Worm (Caenorhabditis elegans) whole organism, L4 larva: Measurements from ENCODE around the gene clec-151.

ENCODE experiments used
- D1046.2 ChIP-seq: fragments of 200-800 bp; sonication (Bioruptor generic); IDR thresholded peaks from 2 replicates; pipeline ENCODE4 v1.3.6; 2022; ENCODE audit warnings: missing genetic modification characterization, missing compliant biosample characterization
- F26F4.8 ChIP-seq: fragments of 200-800 bp; sonication (Bioruptor generic); conservative IDR thresholded peaks from 2 replicates; pipeline ENCODE4 v1.3.6; 2022; ENCODE audit warnings: missing genetic modification characterization, missing compliant biosample characterization
- F49E8.2 ChIP-seq: sonication (generic microtip); optimal IDR thresholded peaks from 2 replicates; lab custom pipeline; 2016; ENCODE audit warnings: missing compliant biosample characterization, mild to moderate bottlenecking, missing genetic modification characterization, borderline replicate concordance
- Y5F2A.4 ChIP-seq: fragments of 200-800 bp; sonication (Bioruptor generic); optimal IDR thresholded peaks from 2 replicates; lab custom pipeline; 2018; ENCODE audit warnings: mild to moderate bottlenecking, missing genetic modification characterization, missing compliant biosample characterization
- aha-1 ChIP-seq: fragments of 150-350 bp; peaks from one replicate; lab custom pipeline; 2014; ENCODE audit warnings: missing biosample characterization, missing genetic modification characterization
- aly-2 ChIP-seq: sonication (generic microtip); optimal IDR thresholded peaks from 2 replicates; lab custom pipeline; 2018; ENCODE audit warnings: missing biosample characterization, missing genetic modification characterization
- ama-1 ChIP-seq: fragments of 150-350 bp; optimal IDR thresholded peaks from 2 replicates; lab custom pipeline; 2014; ENCODE audit warnings: inconsistent platforms, mixed read lengths
- arid-1 ChIP-seq: fragments of 200-800 bp; sonication (Bioruptor generic); conservative IDR thresholded peaks from 2 replicates; pipeline ENCODE4 v1.3.6; 2022; ENCODE audit warnings: missing genetic modification reagents, missing genetic modification characterization, missing compliant biosample characterization
- ceh-44 ChIP-seq: fragments of 200-800 bp; sonication (Bioruptor generic); IDR thresholded peaks from 2 replicates; pipeline ENCODE4 v1.3.6; 2022; ENCODE audit warnings: missing genetic modification reagents, missing genetic modification characterization, missing compliant biosample characterization
- ceh-62 ChIP-seq: sonication (generic microtip); optimal IDR thresholded peaks from 2 replicates; lab custom pipeline; 2017; ENCODE audit warnings: missing biosample characterization, missing genetic modification characterization
- cey-2 ChIP-seq: sonication (generic microtip); optimal IDR thresholded peaks from 3 replicates; lab custom pipeline; 2017; ENCODE audit warnings: missing genetic modification characterization, mild to moderate bottlenecking, missing compliant biosample characterization, antibody characterized with exemption, borderline replicate concordance; ENCODE audit not compliant: insufficient read depth
- ctbp-1 ChIP-seq: fragments of 200-800 bp; sonication (Bioruptor generic); IDR thresholded peaks from 2 replicates; pipeline ENCODE4 v1.3.6; 2022; ENCODE audit warnings: missing genetic modification reagents, missing genetic modification characterization, missing compliant biosample characterization
- daf-16 ChIP-seq, 3 experiments: sonication (generic microtip); optimal IDR thresholded peaks; 2 replicates each; lab custom pipeline; 2016 to 2017; ENCODE audit warnings: missing genetic modification characterization in 3 of 3, missing genetic modification reagents in 3 of 3, mild to moderate bottlenecking in 2 of 3, missing compliant biosample characterization in 2 of 3, missing biosample characterization in 1 of 3, moderate library complexity in 1 of 3
- daf-19 ChIP-seq: fragments of 200-800 bp; sonication (Bioruptor generic); conservative IDR thresholded peaks from 2 replicates; pipeline ENCODE4 v1.3.6; 2022; ENCODE audit warnings: missing genetic modification characterization, missing compliant biosample characterization
- dmd-6 ChIP-seq: fragments of 200-800 bp; sonication (Bioruptor generic); IDR thresholded peaks from 2 replicates; pipeline ENCODE4 v1.3.6; 2022; ENCODE audit warnings: missing genetic modification reagents, missing genetic modification characterization, missing compliant biosample characterization
- dpl-1 ChIP-seq: fragments of 150-350 bp; optimal IDR thresholded peaks from 2 replicates; lab custom pipeline; 2014; ENCODE audit warnings: missing biosample characterization, missing genetic modification reagents, missing genetic modification characterization
- hif-1 ChIP-seq, 2 experiments: sonication (generic microtip); optimal IDR thresholded peaks; 2 replicates each; lab custom pipeline; 2016 to 2017; ENCODE audit warnings: missing compliant biosample characterization in 2 of 2, missing genetic modification characterization in 2 of 2, missing genetic modification reagents in 2 of 2, missing genotype in 2 of 2, mild to moderate bottlenecking in 1 of 2
- hlh-11 ChIP-seq: fragments of 200-800 bp; sonication (Bioruptor generic); optimal IDR thresholded peaks from 2 replicates; lab custom pipeline; 2018; ENCODE audit warnings: mild to moderate bottlenecking, missing genetic modification characterization, missing compliant biosample characterization
- hmg-1.1 ChIP-seq: fragments of 200-800 bp; sonication (Bioruptor generic); IDR thresholded peaks from 2 replicates; pipeline ENCODE4 v1.3.6; 2022; ENCODE audit warnings: missing genetic modification reagents, missing genetic modification characterization, missing compliant biosample characterization
- jun-1 ChIP-seq: fragments of 150-350 bp; optimal IDR thresholded peaks from 2 replicates; lab custom pipeline; 2014; ENCODE audit warnings: missing biosample characterization, missing genetic modification reagents, missing genetic modification characterization
- lin-13 ChIP-seq: fragments of 150-350 bp; optimal IDR thresholded peaks from 2 replicates; lab custom pipeline; 2014; ENCODE audit warnings: missing biosample characterization, missing genetic modification reagents, missing genetic modification characterization
- lin-38 ChIP-seq: fragments of 200-800 bp; sonication (Bioruptor generic); IDR thresholded peaks from 2 replicates; pipeline ENCODE4 v1.3.6; 2022; ENCODE audit warnings: missing genetic modification reagents, missing genetic modification characterization, missing compliant biosample characterization
- lin-39 ChIP-seq: fragments of 150-350 bp; optimal IDR thresholded peaks from 2 replicates; lab custom pipeline; 2014; ENCODE audit warnings: missing biosample characterization, missing genetic modification reagents, missing genetic modification characterization
- lir-3 ChIP-seq: sonication (generic microtip); optimal IDR thresholded peaks from 2 replicates; lab custom pipeline; 2016; ENCODE audit warnings: mild to moderate bottlenecking, missing genetic modification characterization, missing compliant biosample characterization
- lsy-2 ChIP-seq, 2 experiments: fragments of 150-350 bp in 1 of 2; sonication (generic microtip) in 1 of 2; optimal IDR thresholded peaks; 2 replicates each; lab custom pipeline; 2014 to 2017; ENCODE audit warnings: missing biosample characterization in 2 of 2, missing genetic modification characterization in 2 of 2
- madf-5 ChIP-seq, 2 experiments: fragments of 200-800 bp; sonication (Bioruptor generic); IDR thresholded peaks; 2 replicates each; pipeline ENCODE4 v1.3.6; 2022; ENCODE audit warnings: missing compliant biosample characterization in 2 of 2, missing genetic modification characterization in 2 of 2
- madf-9 ChIP-seq: fragments of 200-800 bp; sonication (Bioruptor generic); conservative IDR thresholded peaks from 2 replicates; pipeline ENCODE4 v1.3.6; 2022; ENCODE audit warnings: missing genetic modification reagents, missing genetic modification characterization, missing compliant biosample characterization
- mep-1 ChIP-seq: fragments of 150-350 bp; sonication (generic microtip); optimal IDR thresholded peaks from 3 replicates; lab custom pipeline; 2014; ENCODE audit warnings: missing biosample characterization, missing genetic modification characterization
- mes-2 ChIP-seq: sonication (generic microtip); optimal IDR thresholded peaks from 2 replicates; lab custom pipeline; 2016; ENCODE audit warnings: missing genotype, mild to moderate bottlenecking, missing genetic modification characterization, missing compliant biosample characterization; ENCODE audit not compliant: poor library complexity, severe bottlenecking
- nhr-10 ChIP-seq: fragments of 150-350 bp; optimal IDR thresholded peaks from 2 replicates; lab custom pipeline; 2014; ENCODE audit warnings: missing biosample characterization, missing genetic modification characterization
- nhr-102 ChIP-seq: sonication (generic microtip); optimal IDR thresholded peaks from 2 replicates; lab custom pipeline; 2016; ENCODE audit warnings: mild to moderate bottlenecking, missing genetic modification characterization, moderate library complexity, missing compliant biosample characterization
- nhr-28 ChIP-seq: fragments of 150-350 bp; optimal IDR thresholded peaks from 2 replicates; lab custom pipeline; 2014; ENCODE audit warnings: missing biosample characterization, missing genetic modification characterization
- nhr-6 ChIP-seq: fragments of 150-350 bp; optimal IDR thresholded peaks from 2 replicates; lab custom pipeline; 2014; ENCODE audit warnings: missing biosample characterization, missing genetic modification characterization
- nhr-76 ChIP-seq: fragments of 150-350 bp; optimal IDR thresholded peaks from 2 replicates; lab custom pipeline; 2014; ENCODE audit warnings: missing biosample characterization, missing genetic modification characterization
- pha-4 ChIP-seq, 2 experiments: fragments of 150-350 bp in 1 of 2; fragments of 200-800 bp in 1 of 2; sonication (Bioruptor generic) in 1 of 2; IDR thresholded peaks in 1 of 2; optimal IDR thresholded peaks in 1 of 2; 2 replicates each; pipeline versions ENCODE4 v1.3.6 to Lab custom; 2014 to 2022; ENCODE audit warnings: missing genetic modification characterization in 2 of 2, missing genetic modification reagents in 2 of 2, missing biosample characterization in 1 of 2, missing compliant biosample characterization in 1 of 2
- php-3 ChIP-seq: fragments of 200-800 bp; sonication (Bioruptor generic); IDR thresholded peaks from 2 replicates; pipeline ENCODE4 v1.3.6; 2022; ENCODE audit warnings: missing genetic modification reagents, missing genetic modification characterization, missing compliant biosample characterization
- rbr-2 ChIP-seq: sonication (generic microtip); optimal IDR thresholded peaks from 2 replicates; lab custom pipeline; 2016; ENCODE audit warnings: missing genotype, missing genetic modification characterization, missing compliant biosample characterization
- saeg-2 ChIP-seq: fragments of 200-800 bp; sonication (Bioruptor generic); IDR thresholded peaks from 2 replicates; pipeline ENCODE4 v1.3.6; 2022; ENCODE audit warnings: missing genetic modification reagents, missing genetic modification characterization, missing compliant biosample characterization
- tra-1 ChIP-seq: fragments of 200-800 bp; sonication (Bioruptor generic); IDR thresholded peaks from 2 replicates; pipeline ENCODE4 v1.3.6; 2022; ENCODE audit warnings: missing genetic modification reagents, missing genetic modification characterization, missing compliant biosample characterization
- unc-130 ChIP-seq: sonication (generic microtip); optimal IDR thresholded peaks from 2 replicates; lab custom pipeline; 2016; ENCODE audit warnings: missing genetic modification reagents, missing genetic modification characterization, missing compliant biosample characterization
- unc-39 ChIP-seq: sonication (generic microtip); optimal IDR thresholded peaks from 2 replicates; lab custom pipeline; 2017; ENCODE audit warnings: missing biosample characterization, missing genetic modification characterization
- unc-62 ChIP-seq, 3 experiments: fragments of 150-350 bp in 1 of 3; sonication (generic microtip); optimal IDR thresholded peaks in 2 of 3; peaks in 1 of 3; 1 replicate in 1 of 3; 2 replicates in 2 of 3; lab custom pipeline; 2014 to 2017; ENCODE audit warnings: missing biosample characterization in 3 of 3, missing genetic modification characterization in 3 of 3, missing genetic modification reagents in 3 of 3, missing genotype in 1 of 3
- zag-1 ChIP-seq: fragments of 150-350 bp; optimal IDR thresholded peaks from 2 replicates; lab custom pipeline; 2014; ENCODE audit warnings: missing biosample characterization, missing genetic modification characterization
- zfp-3 ChIP-seq: fragments of 200-800 bp; sonication (Bioruptor generic); conservative IDR thresholded peaks from 2 replicates; pipeline ENCODE4 v1.3.6; 2022; ENCODE audit warnings: missing genetic modification reagents, missing genetic modification characterization, missing compliant biosample characterization
- zip-2 ChIP-seq: fragments of 150-350 bp; optimal IDR thresholded peaks from 2 replicates; lab custom pipeline; 2014; ENCODE audit warnings: missing biosample characterization, missing genetic modification characterization
- ztf-7 ChIP-seq: fragments of 150-350 bp; optimal IDR thresholded peaks from 2 replicates; lab custom pipeline; 2014; ENCODE audit warnings: missing biosample characterization, missing genetic modification characterization

clec-151 gene

DNA sequence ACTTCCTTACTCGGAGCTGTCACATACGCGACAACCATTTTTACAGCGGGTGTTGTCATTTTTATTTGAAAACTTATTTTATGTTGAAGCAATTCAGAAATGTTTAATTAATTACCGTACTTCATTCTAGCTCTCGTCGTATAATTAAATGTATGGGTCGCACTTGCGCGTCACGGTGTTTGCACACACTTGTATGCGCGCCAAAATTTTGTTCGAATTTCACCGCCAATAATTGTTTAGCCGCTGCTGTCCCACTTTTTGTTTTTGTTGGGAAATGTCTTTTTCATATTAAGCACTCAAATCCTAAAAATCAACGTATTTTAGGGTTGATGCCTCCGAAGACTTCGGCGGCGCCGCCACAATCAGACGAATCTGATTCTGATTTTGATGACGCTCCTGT, 41.1 kb upstream of the clec-151 start, which contains the start of the genes F35G12.7 and smc-4:
F35G12.7 (minus strand) TSS at position 154 of the 400 bp plus-strand sequence.
smc-4 (plus strand) TSS at position 325 of the 400 bp plus-strand sequence.
- no peak for TF ChIP-seq F26F4.8 (GFP tag; lab: Robert Waterston, UW)
- TF ChIP-seq nhr-6 (tag; lab: Kevin White, UChicago), result peak; percentile 19
- TF ChIP-seq tra-1 (GFP tag; lab: Robert Waterston, UW), result no peak
- TF ChIP-seq hif-1 (tag; optimal IDR thresholded peaks at IDR 0.05; lab: Kevin White, UChicago), result no peak
- TF ChIP-seq hlh-11 (tag; lab: Kevin White, UChicago), result peak; percentile 34
- TF ChIP-seq zfp-3 (GFP tag; lab: Robert Waterston, UW), result no peak
- TF ChIP-seq zag-1 (tag; lab: Kevin White, UChicago), result no peak
- peak; percentile 26 for TF ChIP-seq rbr-2 (tag; lab: Kevin White, UChicago)
- TF ChIP-seq madf-5 (GFP tag; IDR thresholded peaks at IDR 0.05; lab: Robert Waterston, UW), result no peak
- no peak for TF ChIP-seq lin-13 (GFP tag; lab: Kevin White, UChicago)
- no peak for TF ChIP-seq ztf-7 (tag; lab: Kevin White, UChicago)
- no peak for TF ChIP-seq cey-2 (tag; lab: Kevin White, UChicago)
- TF ChIP-seq lir-3, result no peak
- TF ChIP-seq ceh-44 (GFP tag; lab: Robert Waterston, UW), result 0 out of 2 replicates have a peak, but pooled peaks have one; percentile 30
- TF ChIP-seq arid-1, result no peak
- TF ChIP-seq mes-2 (tag; lab: Kevin White, UChicago), result peak; percentile 78
- no peak for TF ChIP-seq nhr-28 (tag; lab: Kevin White, UChicago)
- no peak for TF ChIP-seq madf-9 (GFP tag; lab: Robert Waterston, UW)
- peak; percentile 60 to 93 for TF ChIP-seq lsy-2 (tag; optimal IDR thresholded peaks at IDR 0.05; lab: Kevin White, UChicago)
- TF ChIP-seq ctbp-1, result no peak
- no peak for TF ChIP-seq mep-1 (tag; lab: Kevin White, UChicago)
- no peak for TF ChIP-seq daf-16 (GFP tag; optimal IDR thresholded peaks at IDR 0.05; lab: Kevin White, UChicago)
- no peak for TF ChIP-seq daf-16 (tag; optimal IDR thresholded peaks at IDR 0.05; lab: Kevin White, UChicago)
- TF ChIP-seq aly-2 (tag; lab: Kevin White, UChicago), result no peak
- no peak for TF ChIP-seq ama-1
- TF ChIP-seq jun-1, result no peak
- peak; percentile 34; the same call in 1 of the 2 replicates for TF ChIP-seq hmg-1.1 (GFP tag; lab: Robert Waterston, UW)
- no peak for TF ChIP-seq nhr-102 (tag; lab: Kevin White, UChicago)
- no peak for TF ChIP-seq nhr-76 (tag; lab: Kevin White, UChicago)
- no peak for TF ChIP-seq unc-39 (tag; lab: Kevin White, UChicago)
- peak; percentile 47; the same call in 1 of the 2 replicates for TF ChIP-seq dmd-6 (GFP tag; lab: Robert Waterston, UW)
- peak; percentile 85 for TF ChIP-seq dpl-1
- no peak for TF ChIP-seq ceh-62
- TF ChIP-seq nhr-10 (tag; lab: Kevin White, UChicago), result no peak
- peak; percentile 58; the same call in 1 of the 2 replicates for TF ChIP-seq daf-19
- no peak for TF ChIP-seq aha-1 (tag; lab: Kevin White, UChicago)
- TF ChIP-seq unc-130 (GFP tag; lab: Kevin White, UChicago), result peak; percentile 56
- TF ChIP-seq lin-39 (tag; lab: Kevin White, UChicago), result no peak
- TF ChIP-seq lin-38 (GFP tag; lab: Robert Waterston, UW), result peak; percentile 66
- no peak for TF ChIP-seq D1046.2 (GFP tag; lab: Robert Waterston, UW)
- TF ChIP-seq Y5F2A.4 (GFP tag; lab: Kevin White, UChicago), result no peak
- no peak for TF ChIP-seq php-3 (GFP tag; lab: Robert Waterston, UW)
- no peak for TF ChIP-seq F49E8.2
- peak in 1 of 2 experiments; percentile 86 for TF ChIP-seq unc-62 (GFP tag; optimal IDR thresholded peaks at IDR 0.05 in 1 of 2; lab: Kevin White, UChicago)
- TF ChIP-seq unc-62 (tag; optimal IDR thresholded peaks at IDR 0.05; lab: Kevin White, UChicago), result no peak
- TF ChIP-seq pha-4 (GFP tag; IDR thresholded peaks at IDR 0.05; lab: Robert Waterston, UW), result no peak
- TF ChIP-seq pha-4 (tag; optimal IDR thresholded peaks at IDR 0.05; lab: Kevin White, UChicago), result no peak
- TF ChIP-seq saeg-2 (GFP tag; lab: Robert Waterston, UW), result no peak
- TF ChIP-seq zip-2 (tag; lab: Kevin White, UChicago), result no peak
